Fruit fly (Drosophila melanogaster): ENCODE results near the gene CG14694.
A peak's percentile ranks its signal among the peaks of the same experiment; 100 is the strongest.

The CG14694 gene

dm6 chr3R:10815032-10815431 lies 44.6 kb downstream of the CG14694 start, which contains the start of the genes CG14693 and TTLL15:
Gene CG14693, minus strand, starts transcription at chr3R:10815047.
Gene TTLL15, plus strand, starts transcription at chr3R:10815288.
- no peak for TF ChIP-seq CG8159 (tag; optimal IDR thresholded peaks at IDR 0.05)
- TF ChIP-seq D1 (tag; optimal IDR thresholded peaks at IDR 0.05), result peak; percentile 27
- no peak for TF ChIP-seq CG13204 (GFP tag; optimal IDR thresholded peaks at IDR 0.05)

Data from whole organism, pupa.